Fruit fly (Drosophila melanogaster) whole organism, wandering third instar larva: Measurements from ENCODE around the gene CG31826.

Source experiments
- HLH106 ChIP-seq: fragments of 200-800 bp; optimal IDR thresholded peaks from 3 replicates; lab custom pipeline; 2019; ENCODE audit warnings: missing biosample characterization, mild to moderate bottlenecking, missing genetic modification characterization, moderate library complexity
- Hnf4 ChIP-seq: fragments of 200-800 bp; sonication (Bioruptor generic); optimal IDR thresholded peaks from 2 replicates; lab custom pipeline; 2016; ENCODE audit warnings: missing biosample characterization, mild to moderate bottlenecking, missing genetic modification characterization
- Sp1 ChIP-seq: fragments of 200-800 bp; sonication (Bioruptor generic); optimal IDR thresholded peaks from 3 replicates; lab custom pipeline; 2019; ENCODE audit warnings: missing biosample characterization, mild to moderate bottlenecking, missing genetic modification characterization, moderate library complexity
- psq ChIP-seq: fragments of 200-800 bp; sonication (Bioruptor generic); optimal IDR thresholded peaks from 3 replicates; lab custom pipeline; 2017; ENCODE audit warnings: missing biosample characterization, mild to moderate bottlenecking, missing genetic modification characterization, moderate library complexity

DNA sequence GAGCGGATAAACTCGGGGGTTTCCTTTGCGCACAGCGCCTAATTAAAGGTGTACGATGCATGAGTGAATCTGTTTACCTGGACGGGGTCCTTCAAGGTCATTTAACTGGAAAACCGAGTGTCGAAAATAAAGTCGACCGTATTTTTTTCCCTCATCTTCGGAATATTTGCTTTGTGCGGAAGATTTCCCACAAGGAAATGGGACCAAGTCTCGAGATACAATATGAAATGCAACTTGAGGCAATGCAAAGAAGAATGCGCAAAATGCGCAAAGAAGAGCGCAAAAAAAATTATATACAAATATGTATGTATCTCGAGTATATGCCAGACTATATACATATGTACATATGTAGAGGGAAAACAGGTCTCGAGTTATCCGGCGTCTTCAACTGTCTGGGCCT, 29.9 kb downstream of the CG31826 start:
- TF ChIP-seq Sp1 = no peak
- no peak for TF ChIP-seq psq
- TF ChIP-seq Hnf4 = no peak
- no peak for TF ChIP-seq HLH106 (tag; lab: Kevin White, UChicago)
